Fruit fly (Drosophila melanogaster) whole organism, embryonic: ENCODE data around the gene Polr3A.
A peak's percentile ranks its signal among the peaks of the same experiment; 100 is the strongest.

Source experiments
- ATbp ChIP-seq: fragments of 200-800 bp; sonication (Bioruptor generic); optimal IDR thresholded peaks from 2 replicates; lab custom pipeline; 2017; ENCODE audit warnings: missing biosample characterization, mild to moderate bottlenecking, missing genetic modification characterization, missing genetic modification reagents
- Ada2b ChIP-seq: fragments of 200-800 bp; sonication (Bioruptor generic); IDR thresholded peaks from 2 replicates; pipeline ENCODE4 v1.3.6; 2022; ENCODE audit warnings: missing biosample characterization, missing genetic modification characterization
- Awh ChIP-seq: fragments of 200-800 bp; sonication (Bioruptor generic); IDR thresholded peaks from 2 replicates; pipeline ENCODE4, ENCODE4 v1.3.6; 2022; ENCODE audit warnings: missing biosample characterization, missing genetic modification characterization
- B-H2 ChIP-seq: fragments of 200-800 bp; sonication (Bioruptor generic); optimal IDR thresholded peaks from 2 replicates; lab custom pipeline; 2018; ENCODE audit warnings: missing biosample characterization, mild to moderate bottlenecking, missing genetic modification characterization
- CG10267 ChIP-seq: fragments of 200-800 bp; sonication (Bioruptor generic); optimal IDR thresholded peaks from 2 replicates; lab custom pipeline; 2018; ENCODE audit warnings: missing biosample characterization, mild to moderate bottlenecking, missing genetic modification characterization, moderate library complexity
- CG10366 ChIP-seq: fragments of 200-800 bp; sonication (Bioruptor generic); IDR thresholded peaks from 2 replicates; pipeline ENCODE4 v1.3.6; 2022; ENCODE audit warnings: missing biosample characterization, missing genetic modification characterization
- CG10959 ChIP-seq: fragments of 200-800 bp; sonication (Bioruptor generic); IDR thresholded peaks from 2 replicates; pipeline ENCODE4 v1.3.6; 2022; ENCODE audit warnings: missing biosample characterization, missing genetic modification characterization
- CG10979 ChIP-seq: fragments of 200-800 bp; sonication (Bioruptor generic); optimal IDR thresholded peaks from 2 replicates; lab custom pipeline; 2018; ENCODE audit warnings: missing biosample characterization, mild to moderate bottlenecking, missing genetic modification characterization, moderate library complexity
- CG11695 ChIP-seq: fragments of 200-800 bp; sonication (Bioruptor generic); IDR thresholded peaks from 3 replicates; pipeline ENCODE4 v1.3.6; 2022; ENCODE audit warnings: missing biosample characterization, missing genetic modification characterization
- CG13424 ChIP-seq: fragments of 200-800 bp; sonication (Bioruptor generic); optimal IDR thresholded peaks from 2 replicates; lab custom pipeline; 2019; ENCODE audit warnings: missing biosample characterization, mild to moderate bottlenecking, missing genetic modification characterization, moderate library complexity
- CG13894 ChIP-seq: fragments of 200-800 bp; sonication (Bioruptor generic); optimal IDR thresholded peaks from 3 replicates; lab custom pipeline; 2018; ENCODE audit warnings: missing biosample characterization, mild to moderate bottlenecking, missing genetic modification characterization, moderate library complexity
- CG16815 ChIP-seq: fragments of 200-800 bp; sonication (Bioruptor generic); optimal IDR thresholded peaks from 3 replicates; lab custom pipeline; 2017; ENCODE audit warnings: missing biosample characterization, mild to moderate bottlenecking, missing genetic modification characterization
- CG17361 ChIP-seq: fragments of 200-800 bp; sonication (Bioruptor generic); IDR thresholded peaks from 3 replicates; pipeline ENCODE4 v1.3.6; 2022; ENCODE audit warnings: missing biosample characterization, missing genetic modification characterization
- CG17612 ChIP-seq: fragments of 200-800 bp; sonication (Bioruptor generic); IDR thresholded peaks from 2 replicates; pipeline ENCODE4 v1.3.6; 2022; ENCODE audit warnings: missing biosample characterization, missing genetic modification characterization
- CG18011 ChIP-seq: fragments of 200-800 bp; sonication (Bioruptor generic); optimal IDR thresholded peaks from 2 replicates; lab custom pipeline; 2017; ENCODE audit warnings: missing biosample characterization, missing genetic modification characterization, mild to moderate bottlenecking, moderate library complexity, missing genotype
- CG2199 ChIP-seq: fragments of 200-800 bp; sonication (Bioruptor generic); IDR thresholded peaks from 3 replicates; pipeline ENCODE4 v1.3.6; 2022; ENCODE audit warnings: missing biosample characterization, missing genetic modification characterization
- CG2712 ChIP-seq: fragments of 200-800 bp; optimal IDR thresholded peaks from 3 replicates; lab custom pipeline; 2019; ENCODE audit warnings: missing biosample characterization, mild to moderate bottlenecking, missing genetic modification characterization, moderate library complexity
- CG30403 ChIP-seq: fragments of 200-800 bp; sonication (Bioruptor generic); optimal IDR thresholded peaks from 3 replicates; lab custom pipeline; 2016; ENCODE audit warnings: missing biosample characterization, missing genetic modification characterization
- CG32767 ChIP-seq: fragments of 200-800 bp; sonication (Bioruptor generic); IDR thresholded peaks from 2 replicates; pipeline ENCODE4 v1.3.6; 2022; ENCODE audit warnings: missing biosample characterization, missing genetic modification characterization
- CG3281 ChIP-seq: fragments of 200-800 bp; sonication (Bioruptor generic); optimal IDR thresholded peaks from 3 replicates; lab custom pipeline; 2017; ENCODE audit warnings: missing biosample characterization, mild to moderate bottlenecking, missing genetic modification characterization
- CG4707 ChIP-seq: fragments of 200-800 bp; sonication (Bioruptor generic); optimal IDR thresholded peaks from 2 replicates; lab custom pipeline; 2018; ENCODE audit warnings: missing biosample characterization, mild to moderate bottlenecking, missing genetic modification characterization, moderate library complexity
- CG5180 ChIP-seq: fragments of 200-800 bp; sonication (Bioruptor generic); optimal IDR thresholded peaks from 3 replicates; lab custom pipeline; 2017; ENCODE audit warnings: missing biosample characterization, missing genetic modification characterization, mild to moderate bottlenecking, moderate library complexity, missing genetic modification reagents
- CG5245 ChIP-seq: fragments of 200-800 bp; sonication (Bioruptor generic); optimal IDR thresholded peaks from 3 replicates; lab custom pipeline; 2016; ENCODE audit warnings: missing biosample characterization, missing genetic modification characterization
- CG6272 ChIP-seq: fragments of 200-800 bp; sonication (Bioruptor generic); IDR thresholded peaks from 2 replicates; pipeline ENCODE4 v1.3.6; 2022; ENCODE audit warnings: missing biosample characterization, missing genetic modification characterization
- CG8765 ChIP-seq: fragments of 200-800 bp; sonication (Bioruptor generic); IDR thresholded peaks from 2 replicates; pipeline ENCODE4 v1.3.6; 2022; ENCODE audit warnings: missing biosample characterization, missing genetic modification characterization
- Doc2 ChIP-seq: fragments of 200-800 bp; sonication (Bioruptor generic); IDR thresholded peaks from 2 replicates; pipeline ENCODE4 v1.3.6; 2022; ENCODE audit warnings: missing biosample characterization, missing genetic modification characterization
- Ets97D ChIP-seq: fragments of 200-800 bp; sonication (Bioruptor generic); optimal IDR thresholded peaks from 3 replicates; lab custom pipeline; 2016; ENCODE audit warnings: missing biosample characterization, missing genetic modification characterization
- Fer1 ChIP-seq: fragments of 200-800 bp; sonication (Bioruptor generic); optimal IDR thresholded peaks from 2 replicates; lab custom pipeline; 2017; ENCODE audit warnings: missing biosample characterization, mild to moderate bottlenecking, missing genetic modification characterization
- HmgZ ChIP-seq: fragments of 200-800 bp; sonication (Bioruptor generic); optimal IDR thresholded peaks from 2 replicates; lab custom pipeline; 2018; ENCODE audit warnings: missing biosample characterization, mild to moderate bottlenecking, missing genetic modification characterization
- Neu2 ChIP-seq: fragments of 200-800 bp; sonication (Bioruptor generic); optimal IDR thresholded peaks from 3 replicates; lab custom pipeline; 2016; ENCODE audit warnings: missing biosample characterization, missing genetic modification characterization, borderline replicate concordance
- Oaz ChIP-seq: fragments of 200-800 bp; sonication (Bioruptor generic); IDR thresholded peaks from 2 replicates; pipeline ENCODE4 v1.3.6; 2022; ENCODE audit warnings: missing biosample characterization, missing genetic modification characterization
- Ptx1 ChIP-seq: fragments of 200-800 bp; sonication (Bioruptor generic); IDR thresholded peaks from 2 replicates; pipeline ENCODE4 v1.3.6; 2022; ENCODE audit warnings: missing biosample characterization, missing genetic modification characterization
- Rfx ChIP-seq: fragments of 200-800 bp; sonication (Bioruptor generic); IDR thresholded peaks from 2 replicates; pipeline ENCODE4 v1.3.6; 2022; ENCODE audit warnings: missing biosample characterization, missing genetic modification characterization
- Sin3A ChIP-seq: fragments of >200 bp; optimal IDR thresholded peaks from 2 replicates; lab custom pipeline; 2018
- Xrp1 ChIP-seq: fragments of 200-800 bp; sonication (Bioruptor generic); IDR thresholded peaks from 2 replicates; pipeline ENCODE4 v1.3.6; 2022; ENCODE audit warnings: missing biosample characterization, missing genetic modification characterization
- abd-A ChIP-seq: fragments of 200-800 bp; sonication (Bioruptor generic); optimal IDR thresholded peaks from 3 replicates; lab custom pipeline; 2019; ENCODE audit warnings: missing biosample characterization, mild to moderate bottlenecking, missing genetic modification characterization, moderate library complexity
- dmrt11E ChIP-seq: fragments of 200-800 bp; sonication (Bioruptor generic); optimal IDR thresholded peaks from 3 replicates; lab custom pipeline; 2018; ENCODE audit warnings: missing biosample characterization, mild to moderate bottlenecking, missing genetic modification characterization, moderate library complexity
- eve ChIP-seq, 2 experiments: fragments of >200 bp; optimal IDR thresholded peaks; 2 replicates each; lab custom pipeline; 2017; ENCODE audit warnings: missing biosample characterization in 2 of 2, missing genetic modification characterization in 2 of 2
- fd102C ChIP-seq: fragments of 200-800 bp; sonication (Bioruptor generic); optimal IDR thresholded peaks from 2 replicates; lab custom pipeline; 2018; ENCODE audit warnings: missing biosample characterization, mild to moderate bottlenecking, missing genetic modification characterization, moderate library complexity
- fu2 ChIP-seq: fragments of 200-800 bp; sonication (Bioruptor generic); optimal IDR thresholded peaks from 2 replicates; lab custom pipeline; 2016; ENCODE audit warnings: missing biosample characterization, missing genetic modification characterization
- jumu ChIP-seq: fragments of 200-800 bp; sonication (Bioruptor generic); optimal IDR thresholded peaks from 3 replicates; lab custom pipeline; 2016; ENCODE audit warnings: missing biosample characterization, missing genetic modification characterization
- lola ChIP-seq, 3 experiments: fragments of >200 bp in 2 of 3; fragments of 200-800 bp in 1 of 3; sonication (Bioruptor generic) in 1 of 3; optimal IDR thresholded peaks; 2 replicates each; lab custom pipeline; 2017 to 2019; ENCODE audit warnings: missing biosample characterization in 3 of 3, missing genetic modification characterization in 3 of 3, mild to moderate bottlenecking in 1 of 3, moderate library complexity in 1 of 3
- pb ChIP-seq: fragments of 200-800 bp; sonication (Bioruptor generic); optimal IDR thresholded peaks from 3 replicates; lab custom pipeline; 2016; ENCODE audit warnings: missing biosample characterization, missing genetic modification characterization
- pros ChIP-seq: fragments of 200-800 bp; sonication (Bioruptor generic); optimal IDR thresholded peaks from 3 replicates; lab custom pipeline; 2019; ENCODE audit warnings: missing biosample characterization, mild to moderate bottlenecking, missing genetic modification characterization, moderate library complexity
- pum ChIP-seq: fragments of 200-800 bp; sonication (Bioruptor generic); optimal IDR thresholded peaks from 2 replicates; lab custom pipeline; 2016; ENCODE audit warnings: missing biosample characterization, missing genetic modification characterization
- repo ChIP-seq: fragments of 200-800 bp; sonication (Bioruptor generic); optimal IDR thresholded peaks from 2 replicates; lab custom pipeline; 2016; ENCODE audit warnings: missing biosample characterization, missing genetic modification characterization
- sc ChIP-seq, 3 experiments: fragments of >200 bp in 2 of 3; fragments of 200-800 bp in 1 of 3; sonication (Bioruptor generic) in 1 of 3; optimal IDR thresholded peaks; 2 replicates in 2 of 3; 3 replicates in 1 of 3; lab custom pipeline; 2017; ENCODE audit warnings: mild to moderate bottlenecking in 1 of 3, missing biosample characterization in 1 of 3, missing genetic modification characterization in 1 of 3, missing genetic modification reagents in 1 of 3
- sd ChIP-seq: fragments of 200-800 bp; sonication (Bioruptor generic); optimal IDR thresholded peaks from 3 replicates; lab custom pipeline; 2018; ENCODE audit warnings: missing biosample characterization, mild to moderate bottlenecking, missing genetic modification characterization, moderate library complexity
- sens-2 ChIP-seq: fragments of 200-800 bp; sonication (Bioruptor generic); IDR thresholded peaks from 2 replicates; pipeline ENCODE4 v1.3.6; 2022; ENCODE audit warnings: missing biosample characterization, missing genetic modification characterization
- slou ChIP-seq: fragments of 200-800 bp; sonication (Bioruptor generic); optimal IDR thresholded peaks from 3 replicates; lab custom pipeline; 2016; ENCODE audit warnings: missing biosample characterization, missing genetic modification characterization

Polr3A gene

DNA sequence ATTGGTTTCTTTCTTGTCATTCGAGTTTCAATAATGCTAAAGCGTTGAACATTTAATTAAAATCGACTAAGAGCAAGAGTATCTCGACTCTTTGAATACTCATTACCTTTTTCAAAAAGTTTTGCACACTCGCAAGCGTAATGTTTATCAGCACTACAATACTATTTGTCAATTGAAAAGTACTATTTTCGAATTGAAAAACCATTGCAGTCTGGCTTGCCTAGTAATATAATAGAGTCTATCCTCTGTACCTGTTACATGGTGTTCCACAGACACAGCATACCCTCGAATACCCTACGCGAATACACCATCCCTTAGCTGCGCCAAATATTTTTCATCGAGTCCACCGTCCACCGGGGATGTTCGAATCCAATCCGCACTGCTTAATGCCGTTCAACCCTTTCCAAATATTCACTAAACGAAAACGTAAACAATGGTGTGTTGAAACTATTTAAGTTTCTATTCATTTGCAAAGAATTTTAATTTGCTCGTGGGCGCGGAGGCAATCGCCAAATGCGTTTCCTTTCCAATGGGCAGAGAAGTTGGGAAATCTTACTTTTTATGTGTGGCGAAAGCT is 55.9 kb downstream of the Polr3A start (continued):
- TF ChIP-seq Ada2b (GFP tag; lab: Robert Waterston, UW) (peak; percentile 39; the same call in 1 of the 2 replicates), CG30403 (GFP tag; lab: Kevin White, UChicago) (peak; percentile 31), Ptx1 (GFP tag; lab: Robert Waterston, UW) (peak; percentile 42), sc (optimal IDR thresholded peaks at IDR 0.05; lab: Kevin White, UChicago) (no peak), sc (GFP tag; optimal IDR thresholded peaks at IDR 0.05; lab: Kevin White, UChicago) (no peak), CG4707 (GFP tag; lab: Kevin White, UChicago) (no peak), CG17612 (GFP tag; lab: Robert Waterston, UW) (no peak), CG32767 (GFP tag; lab: Robert Waterston, UW) (no peak), lola (GFP tag; optimal IDR thresholded peaks at IDR 0.05; lab: Kevin White, UChicago) (peak in 1 of 3 experiments; percentile 43), fd102C (GFP tag; lab: Kevin White, UChicago) (no peak), CG17361 (GFP tag; lab: Robert Waterston, UW) (no peak; the same call in 2 of the 3 replicates), Sin3A (no peak), CG6272 (GFP tag; lab: Robert Waterston, UW) (no peak), CG10979 (peak; percentile 45), CG11695 (GFP tag; lab: Robert Waterston, UW) (0 out of 3 replicates have a peak, but pooled peaks have one; percentile 14), CG5245 (no peak), ATbp (no peak), CG18011 (GFP tag; lab: Kevin White, UChicago) (no peak), Awh (GFP tag; lab: Robert Waterston, UW) (no peak), CG10366 (0 out of 2 replicates have a peak, but pooled peaks have one; percentile 16), pum (GFP tag; lab: Kevin White, UChicago) (peak; percentile 11), sens-2 (GFP tag; lab: Robert Waterston, UW) (no peak), CG2712 (peak; percentile 57), pros (peak; percentile 41), eve (GFP tag; optimal IDR thresholded peaks at IDR 0.05; lab: Kevin White, UChicago) (peak in 1 of 2 experiments; percentile 36), CG3281 (GFP tag; lab: Kevin White, UChicago) (no peak), CG13424 (tag; lab: Kevin White, UChicago) (peak; percentile 45), Rfx (peak; percentile 40; the same call in 1 of the 2 replicates), pb (no peak), sd (no peak), repo (GFP tag; lab: Kevin White, UChicago) (no peak), CG5180 (GFP tag; lab: Kevin White, UChicago) (no peak), HmgZ (peak; percentile 16), slou (GFP tag; lab: Kevin White, UChicago) (no peak), Xrp1 (peak; percentile 52), abd-A (tag; lab: Kevin White, UChicago) (no peak), CG16815 (GFP tag; lab: Kevin White, UChicago) (peak; percentile 1), fu2 (no peak), CG10959 (GFP tag; lab: Robert Waterston, UW) (no peak), Fer1 (GFP tag; lab: Kevin White, UChicago) (peak; percentile 25), Oaz (0 out of 2 replicates have a peak, but pooled peaks have one; percentile 10), CG10267 (tag; lab: Kevin White, UChicago) (no peak), Doc2 (GFP tag; lab: Robert Waterston, UW) (no peak), B-H2 (GFP tag; lab: Kevin White, UChicago) (no peak), Neu2 (GFP tag; lab: Kevin White, UChicago) (no peak), CG2199 (GFP tag; lab: Robert Waterston, UW) (peak; percentile 55; the same call in 1 of the 3 replicates), dmrt11E (tag; lab: Kevin White, UChicago) (peak; percentile 46), CG13894 (tag; lab: Kevin White, UChicago) (no peak), CG8765 (GFP tag; lab: Robert Waterston, UW) (no peak), jumu (GFP tag; lab: Kevin White, UChicago) (peak; percentile 8), Ets97D (no peak)
